Fruit fly (Drosophila melanogaster) whole organism, prepupa: ENCODE results near the gene S-Lap1.
A peak's percentile ranks its signal among the peaks of the same experiment; 100 is the strongest.

Experiments
- Blimp-1 ChIP-seq: fragments of 200-800 bp; sonication (Bioruptor generic); optimal IDR thresholded peaks from 3 replicates; lab custom pipeline; 2017; ENCODE audit warnings: missing biosample characterization, missing genetic modification characterization, mild to moderate bottlenecking, moderate library complexity, missing genetic modification reagents
- CG10631 ChIP-seq: fragments of 200-800 bp; sonication (Bioruptor generic); optimal IDR thresholded peaks from 2 replicates; lab custom pipeline; 2016; ENCODE audit warnings: missing biosample characterization, missing genetic modification characterization
- CG10669 ChIP-seq: fragments of 200-800 bp; sonication (Bioruptor generic); optimal IDR thresholded peaks from 3 replicates; lab custom pipeline; 2018; ENCODE audit warnings: missing biosample characterization, mild to moderate bottlenecking, missing genetic modification characterization, moderate library complexity
- CG11294 ChIP-seq: fragments of 200-800 bp; sonication (Bioruptor generic); IDR thresholded peaks from 2 replicates; pipeline ENCODE4 v1.3.6; 2022; ENCODE audit warnings: missing biosample characterization, missing genetic modification characterization
- CG11762 ChIP-seq: fragments of 200-800 bp; sonication (Bioruptor generic); optimal IDR thresholded peaks from 3 replicates; lab custom pipeline; 2016; ENCODE audit warnings: missing biosample characterization, missing genetic modification characterization; ENCODE audit not compliant: insufficient read depth
- CG11902 ChIP-seq: fragments of 200-800 bp; sonication (Bioruptor generic); optimal IDR thresholded peaks from 3 replicates; lab custom pipeline; 2016; ENCODE audit warnings: missing biosample characterization, missing genetic modification characterization
- CG15336 ChIP-seq: fragments of 200-800 bp; sonication (Bioruptor generic); IDR thresholded peaks from 2 replicates; pipeline ENCODE4 v1.3.6; 2022; ENCODE audit warnings: missing biosample characterization, missing genetic modification characterization
- CG1621 ChIP-seq: fragments of 200-800 bp; sonication (Bioruptor generic); optimal IDR thresholded peaks from 3 replicates; lab custom pipeline; 2018; ENCODE audit warnings: missing biosample characterization, mild to moderate bottlenecking, missing genetic modification characterization
- CG16779 ChIP-seq: fragments of 200-800 bp; sonication (Bioruptor generic); optimal IDR thresholded peaks from 3 replicates; lab custom pipeline; 2017; ENCODE audit warnings: missing biosample characterization, mild to moderate bottlenecking, missing genetic modification characterization
- CG3032 ChIP-seq: fragments of 200-800 bp; optimal IDR thresholded peaks from 2 replicates; lab custom pipeline; 2019; ENCODE audit warnings: missing biosample characterization, mild to moderate bottlenecking, missing genetic modification characterization, moderate library complexity
- CG32006 ChIP-seq: fragments of 200-800 bp; sonication (Bioruptor generic); optimal IDR thresholded peaks from 3 replicates; lab custom pipeline; 2017; ENCODE audit warnings: missing biosample characterization, mild to moderate bottlenecking, missing genetic modification characterization
- CG34406 ChIP-seq: fragments of 200-800 bp; sonication (Bioruptor generic); optimal IDR thresholded peaks from 3 replicates; lab custom pipeline; 2016; ENCODE audit warnings: missing biosample characterization, missing genetic modification characterization
- CG6163 ChIP-seq: fragments of 200-800 bp; sonication (Bioruptor generic); IDR thresholded peaks from 3 replicates; pipeline ENCODE4 v1.3.6; 2022; ENCODE audit warnings: missing biosample characterization, missing genetic modification characterization
- CG6276 ChIP-seq: fragments of 200-800 bp; sonication (Bioruptor generic); optimal IDR thresholded peaks from 2 replicates; lab custom pipeline; 2017; ENCODE audit warnings: missing biosample characterization, mild to moderate bottlenecking, missing genetic modification characterization
- CG6792 ChIP-seq: fragments of 200-800 bp; sonication (Bioruptor generic); optimal IDR thresholded peaks from 3 replicates; lab custom pipeline; 2016; ENCODE audit warnings: missing biosample characterization, missing genetic modification characterization
- CG6808 ChIP-seq: fragments of 200-800 bp; sonication (Bioruptor generic); optimal IDR thresholded peaks from 3 replicates; lab custom pipeline; 2017; ENCODE audit warnings: missing biosample characterization, missing genetic modification characterization, mild to moderate bottlenecking, moderate library complexity, missing genetic modification reagents
- CG6854 ChIP-seq: fragments of 200-800 bp; sonication (Bioruptor generic); optimal IDR thresholded peaks from 2 replicates; lab custom pipeline; 2017; ENCODE audit warnings: missing biosample characterization, mild to moderate bottlenecking, missing genetic modification characterization
- Eip75B ChIP-seq: fragments of 200-800 bp; sonication (Bioruptor generic); optimal IDR thresholded peaks from 3 replicates; lab custom pipeline; 2016; ENCODE audit warnings: missing biosample characterization, missing genetic modification characterization
- Gug ChIP-seq: fragments of 200-800 bp; sonication (Bioruptor generic); IDR thresholded peaks from 2 replicates; pipeline ENCODE4 v1.3.6; 2022; ENCODE audit warnings: missing biosample characterization, missing genetic modification characterization
- Hr38 ChIP-seq: sonication (Bioruptor generic); optimal IDR thresholded peaks from 2 replicates; lab custom pipeline; 2016; ENCODE audit warnings: missing biosample characterization, missing genetic modification characterization
- Hr39 ChIP-seq: fragments of 200-800 bp; sonication (Bioruptor generic); optimal IDR thresholded peaks from 2 replicates; lab custom pipeline; 2016; ENCODE audit warnings: missing biosample characterization, missing genetic modification characterization
- Hr4 ChIP-seq: fragments of 200-800 bp; sonication (Bioruptor generic); optimal IDR thresholded peaks from 3 replicates; lab custom pipeline; 2016; ENCODE audit warnings: missing biosample characterization, missing genetic modification characterization
- Met ChIP-seq: fragments of 200-800 bp; sonication (Bioruptor generic); optimal IDR thresholded peaks from 3 replicates; lab custom pipeline; 2016; ENCODE audit warnings: missing biosample characterization, missing genetic modification characterization
- Smox ChIP-seq: fragments of 200-800 bp; sonication (Bioruptor generic); optimal IDR thresholded peaks from 3 replicates; lab custom pipeline; 2016; ENCODE audit warnings: missing biosample characterization, missing genetic modification characterization
- Sox102F ChIP-seq: fragments of 200-800 bp; sonication (Bioruptor generic); optimal IDR thresholded peaks from 2 replicates; lab custom pipeline; 2016; ENCODE audit warnings: missing biosample characterization, mild to moderate bottlenecking, missing genetic modification characterization
- Sox14 ChIP-seq: fragments of 200-800 bp; sonication (Bioruptor generic); optimal IDR thresholded peaks from 3 replicates; lab custom pipeline; 2016; ENCODE audit warnings: missing biosample characterization, missing genetic modification characterization
- achi ChIP-seq: fragments of 200-800 bp; sonication (Bioruptor generic); optimal IDR thresholded peaks from 3 replicates; lab custom pipeline; 2016; ENCODE audit warnings: missing biosample characterization, missing genetic modification characterization
- acj6 ChIP-seq: fragments of 200-800 bp; sonication (Bioruptor generic); optimal IDR thresholded peaks from 3 replicates; lab custom pipeline; 2016; ENCODE audit warnings: missing biosample characterization, missing genetic modification characterization
- dsx ChIP-seq: fragments of 200-800 bp; optimal IDR thresholded peaks from 3 replicates; lab custom pipeline; 2019; ENCODE audit warnings: missing biosample characterization, mild to moderate bottlenecking, missing genetic modification characterization, moderate library complexity; ENCODE audit not compliant: poor library complexity, severe bottlenecking
- esn ChIP-seq: fragments of 200-800 bp; sonication (Bioruptor generic); optimal IDR thresholded peaks from 2 replicates; lab custom pipeline; 2016; ENCODE audit warnings: missing biosample characterization, mild to moderate bottlenecking, missing genetic modification characterization, moderate library complexity
- fkh ChIP-seq: fragments of 200-800 bp; sonication (Bioruptor generic); optimal IDR thresholded peaks from 3 replicates; lab custom pipeline; 2017; ENCODE audit warnings: missing biosample characterization, mild to moderate bottlenecking, missing genetic modification characterization, moderate library complexity
- lz ChIP-seq: fragments of 200-800 bp; sonication (Bioruptor generic); optimal IDR thresholded peaks from 3 replicates; lab custom pipeline; 2016; ENCODE audit warnings: missing biosample characterization, missing genetic modification characterization
- net ChIP-seq: fragments of 200-800 bp; sonication (Bioruptor generic); optimal IDR thresholded peaks from 3 replicates; lab custom pipeline; 2016; ENCODE audit warnings: missing biosample characterization, missing genetic modification characterization
- salr ChIP-seq, 2 experiments: fragments of 200-800 bp; sonication (Bioruptor generic); optimal IDR thresholded peaks; 3 replicates each; lab custom pipeline; 2016 to 2018; ENCODE audit warnings: missing biosample characterization in 2 of 2, missing genetic modification characterization in 2 of 2, mild to moderate bottlenecking in 1 of 2
- spab ChIP-seq: fragments of 200-800 bp; sonication (Bioruptor generic); optimal IDR thresholded peaks from 2 replicates; lab custom pipeline; 2017; ENCODE audit warnings: missing biosample characterization, mild to moderate bottlenecking, missing genetic modification characterization, missing genetic modification reagents
- topi ChIP-seq: fragments of 200-800 bp; sonication (Bioruptor generic); optimal IDR thresholded peaks from 3 replicates; lab custom pipeline; 2016; ENCODE audit warnings: missing biosample characterization, missing genetic modification characterization

The S-Lap1 gene

dm6 chr3L:8667809-8668593 lies 51.0 kb downstream of the S-Lap1 start (continued):
- TF ChIP-seq CG11294 (GFP tag; lab: Robert Waterston, UW) = no peak
- TF ChIP-seq Gug (GFP tag; lab: Robert Waterston, UW) = peak; percentile 69
- peak; percentile 74 for TF ChIP-seq topi (GFP tag; lab: Kevin White, UChicago)
- peak; percentile 85 for TF ChIP-seq Sox102F (GFP tag; lab: Kevin White, UChicago)
- no peak for TF ChIP-seq fkh (GFP tag; lab: Kevin White, UChicago)
- peak; percentile 79 for TF ChIP-seq CG15336
- TF ChIP-seq CG11902 = peak; percentile 78
- TF ChIP-seq Hr39 = peak; percentile 46
- TF ChIP-seq CG6276 (GFP tag; lab: Kevin White, UChicago) = peak; percentile 52
- TF ChIP-seq CG34406 (GFP tag; lab: Kevin White, UChicago) = peak; percentile 93
- TF ChIP-seq CG11762 = peak; percentile 83
- peak; percentile 80 for TF ChIP-seq CG16779 (tag; lab: Kevin White, UChicago)
- peak; percentile 71 for TF ChIP-seq CG32006 (GFP tag; lab: Kevin White, UChicago)
- peak; percentile 88 for TF ChIP-seq acj6 (GFP tag; lab: Kevin White, UChicago)
- peak; percentile 93 for TF ChIP-seq dsx (GFP tag; lab: Kevin White, UChicago)
- TF ChIP-seq lz (GFP tag; lab: Kevin White, UChicago) = peak; percentile 65
- TF ChIP-seq net = peak; percentile 83
- peak; percentile 90 for TF ChIP-seq spab (GFP tag; lab: Kevin White, UChicago)
- peak; percentile 77 for TF ChIP-seq Smox (GFP tag; lab: Kevin White, UChicago)
- peak; percentile 53 to 75 for TF ChIP-seq salr (GFP tag; optimal IDR thresholded peaks at IDR 0.05; lab: Kevin White, UChicago)
- peak; percentile 66 for TF ChIP-seq Blimp-1 (GFP tag; lab: Kevin White, UChicago)
- TF ChIP-seq Met (GFP tag; lab: Kevin White, UChicago) = peak; percentile 84
- peak; percentile 70 for TF ChIP-seq CG1621 (tag; lab: Kevin White, UChicago)
- peak; percentile 72 for TF ChIP-seq Eip75B
- TF ChIP-seq Hr4 (GFP tag; lab: Kevin White, UChicago) = peak; percentile 35
- peak; percentile 89 for TF ChIP-seq CG10631
- TF ChIP-seq CG10669 (GFP tag; lab: Kevin White, UChicago) = peak; percentile 89
- TF ChIP-seq CG6792 (GFP tag; lab: Kevin White, UChicago) = peak; percentile 88
- TF ChIP-seq esn (GFP tag; lab: Kevin White, UChicago) = peak; percentile 87
- peak; percentile 92 for TF ChIP-seq achi (GFP tag; lab: Kevin White, UChicago)
- peak; percentile 95 for TF ChIP-seq CG3032
- no peak for TF ChIP-seq Hr38
- peak; percentile 86 for TF ChIP-seq CG6163
- peak; percentile 94 for TF ChIP-seq CG6808 (GFP tag; lab: Kevin White, UChicago)
- peak; percentile 78 for TF ChIP-seq CG6854 (GFP tag; lab: Kevin White, UChicago)
- peak; percentile 57 for TF ChIP-seq Sox14 (GFP tag; lab: Kevin White, UChicago)
- TF ChIP-seq, all 60 proteins: peak for 56
